Worm (Caenorhabditis elegans): ENCODE measurements around the gene F31A3.3.

DNA sequence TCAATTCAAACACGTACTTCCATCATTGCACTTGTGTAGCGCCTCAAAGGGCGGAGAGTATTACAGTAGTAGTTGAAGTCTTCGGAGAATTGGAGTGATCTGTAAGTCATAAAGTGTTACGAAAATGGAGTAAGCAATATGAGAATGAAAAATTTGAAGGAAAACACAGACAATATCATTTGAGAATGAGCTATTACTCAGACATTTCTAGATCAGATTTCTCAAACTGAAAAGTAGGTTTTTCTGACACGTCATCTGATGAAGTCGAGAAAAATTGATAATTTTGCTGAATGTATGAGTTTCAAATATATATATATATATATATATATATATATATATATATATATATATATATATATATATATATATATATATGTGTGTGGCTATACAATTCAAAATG lies 45.9 kb upstream of the F31A3.3 start, which contains the start of gene frpr-7:
- TF ChIP-seq pha-4 (GFP tag; IDR thresholded peaks at IDR 0.05) (no peak), pha-4 (tag; optimal IDR thresholded peaks at IDR 0.05) (no peak), nhr-48 (tag; optimal IDR thresholded peaks at IDR 0.05) (no peak), R02D3.7 (tag; optimal IDR thresholded peaks at IDR 0.05) (no peak)
